Fruit fly (Drosophila melanogaster): ENCODE measurements around the gene Adk2.
A peak's percentile ranks its signal among the peaks of the same experiment; 100 is the strongest.

The Adk2 gene

DNA sequence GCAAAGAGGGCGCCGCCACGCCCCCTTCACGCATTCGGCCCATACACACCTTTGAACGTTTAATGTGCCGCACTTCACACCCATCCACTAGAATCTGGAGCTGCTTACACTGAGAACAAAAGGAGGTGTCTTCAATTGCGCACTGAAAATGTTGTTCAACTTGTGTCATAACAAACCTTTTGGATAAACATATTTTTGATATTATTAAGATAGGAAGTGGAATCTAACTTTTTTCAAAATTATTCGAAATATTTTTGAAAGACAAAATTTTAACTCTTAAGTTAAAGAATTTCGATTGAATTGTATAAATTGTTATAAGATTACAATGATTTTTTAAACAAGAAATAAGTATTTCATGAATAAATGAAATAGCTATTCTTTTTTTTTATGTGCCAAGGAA lies 45.8 kb upstream of the Adk2 start (continued):
- TF ChIP-seq Xbp1 (GFP tag; optimal IDR thresholded peaks at IDR 0.05) (peak; percentile 27), CG1602 (GFP tag; optimal IDR thresholded peaks at IDR 0.05) (peak; percentile 24), CG42726 (GFP tag; IDR thresholded peaks at IDR 0.05; ENCODE audit: partially characterized antibody) (no peak), nerfin-2 (GFP tag; IDR thresholded peaks at IDR 0.05; ENCODE audit: partially characterized antibody) (no peak), tio (GFP tag; optimal IDR thresholded peaks at IDR 0.05) (peak; percentile 29), crp (GFP tag; optimal IDR thresholded peaks at IDR 0.05) (no peak), trh (GFP tag; optimal IDR thresholded peaks at IDR 0.05) (no peak), pum (GFP tag; optimal IDR thresholded peaks at IDR 0.05) (peak; percentile 20), phol (tag; optimal IDR thresholded peaks at IDR 0.05) (peak; percentile 63), CG2202 (tag; optimal IDR thresholded peaks at IDR 0.05) (peak; percentile 44), CG17359 (tag; optimal IDR thresholded peaks at IDR 0.05) (no peak), HLH54F (GFP tag; optimal IDR thresholded peaks at IDR 0.05) (no peak), CG7963 (GFP tag; IDR thresholded peaks at IDR 0.05; ENCODE audit: partially characterized antibody) (no peak), CG4854 (GFP tag; optimal IDR thresholded peaks at IDR 0.05) (no peak), CG30403 (GFP tag; optimal IDR thresholded peaks at IDR 0.05) (peak; percentile 41), Sox100B (GFP tag; optimal IDR thresholded peaks at IDR 0.05) (no peak), Max (GFP tag; optimal IDR thresholded peaks at IDR 0.05) (no peak), Lpt (GFP tag; optimal IDR thresholded peaks at IDR 0.05) (no peak), CG31441 (GFP tag; IDR thresholded peaks at IDR 0.05) (peak; percentile 35; the same call in 1 of the 2 replicates), cad (GFP tag; optimal IDR thresholded peaks at IDR 0.05) (no peak), CG11504 (tag; optimal IDR thresholded peaks at IDR 0.05) (peak; percentile 10), D (optimal IDR thresholded peaks at IDR 0.05) (no peak), D (GFP tag; optimal IDR thresholded peaks at IDR 0.05) (peak; percentile 10), Rx (GFP tag; IDR thresholded peaks at IDR 0.05) (no peak), Opbp (GFP tag; IDR thresholded peaks at IDR 0.05; ENCODE audit: partially characterized antibody) (no peak), Hmx (GFP tag; optimal IDR thresholded peaks at IDR 0.05) (no peak), Awh (GFP tag; IDR thresholded peaks at IDR 0.05) (no peak), ato (GFP tag; IDR thresholded peaks at IDR 0.05; ENCODE audit: partially characterized antibody) (no peak), Mes4 (GFP tag; optimal IDR thresholded peaks at IDR 0.05) (no peak), CG5180 (GFP tag; optimal IDR thresholded peaks at IDR 0.05) (no peak), mirr (GFP tag; optimal IDR thresholded peaks at IDR 0.05) (no peak), Fer3 (tag; optimal IDR thresholded peaks at IDR 0.05) (no peak), CG7786 (GFP tag; optimal IDR thresholded peaks at IDR 0.05) (no peak), Abd-B (GFP tag; optimal IDR thresholded peaks at IDR 0.05) (no peak), zfh1 (GFP tag; IDR thresholded peaks at IDR 0.05) (0 out of 3 replicates have a peak, but pooled peaks have one; percentile 31), CG1603 (tag; optimal IDR thresholded peaks at IDR 0.05) (peak; percentile 21), CG16815 (GFP tag; optimal IDR thresholded peaks at IDR 0.05) (peak; percentile 31), fu2 (GFP tag; optimal IDR thresholded peaks at IDR 0.05) (no peak), Hr3 (GFP tag; optimal IDR thresholded peaks at IDR 0.05) (peak; percentile 14), CG10959 (GFP tag; IDR thresholded peaks at IDR 0.05) (peak; percentile 42; the same call in 1 of the 2 replicates), ken (GFP tag; IDR thresholded peaks at IDR 0.05) (no peak), ftz-f1 (GFP tag; optimal IDR thresholded peaks at IDR 0.05) (no peak), luna (GFP tag; optimal IDR thresholded peaks at IDR 0.05) (no peak), CG6854 (GFP tag; optimal IDR thresholded peaks at IDR 0.05) (no peak), CG2678 (tag; optimal IDR thresholded peaks at IDR 0.05) (peak; percentile 15), nmo (GFP tag; optimal IDR thresholded peaks at IDR 0.05) (peak; percentile 60), vfl (GFP tag; optimal IDR thresholded peaks at IDR 0.05) (no peak), ewg (GFP tag; optimal IDR thresholded peaks at IDR 0.05) (no peak), CG10147 (GFP tag; optimal IDR thresholded peaks at IDR 0.05) (no peak), CG12236 (GFP tag; optimal IDR thresholded peaks at IDR 0.05) (peak; percentile 6), ATbp (GFP tag; optimal IDR thresholded peaks at IDR 0.05) (no peak)
